Worm (Caenorhabditis elegans): ENCODE results near the gene nhr-3.
A peak's percentile ranks its signal among the peaks of the same experiment; 100 is the strongest.

nhr-3 gene

ce11 chrX:14510358-14510757, 47.9 kb upstream of the nhr-3 start:
- TF ChIP-seq isw-1 (GFP tag; IDR thresholded peaks at IDR 0.05) = no peak
- TF ChIP-seq unc-130 (tag; optimal IDR thresholded peaks at IDR 0.05) = no peak
- no peak for TF ChIP-seq irx-1 (tag; optimal IDR thresholded peaks at IDR 0.05)
- TF ChIP-seq lsy-2 (tag; optimal IDR thresholded peaks at IDR 0.05) = peak in 1 of 2 experiments; percentile 1
- TF ChIP-seq lin-15B (tag; optimal IDR thresholded peaks at IDR 0.05) = no peak
- TF ChIP-seq skn-1 (tag; optimal IDR thresholded peaks at IDR 0.05) = peak; percentile 47
- TF ChIP-seq elt-2 (tag; optimal IDR thresholded peaks at IDR 0.05) = no peak
- no peak for TF ChIP-seq lin-14 (GFP tag; optimal IDR thresholded peaks at IDR 0.05)
- no peak for TF ChIP-seq grh-1 (GFP tag; IDR thresholded peaks at IDR 0.05)

ce11 chrX:14512817-14513216, 45.5 kb upstream of the nhr-3 start, which contains the start of gene fbxa-141:
TSS of gene fbxa-141 (minus strand) at chrX:14512917.
- TF ChIP-seq skn-1 (tag; optimal IDR thresholded peaks at IDR 0.05) (no peak), nhr-47 (tag; optimal IDR thresholded peaks at IDR 0.05) (no peak), elt-3 (tag; optimal IDR thresholded peaks at IDR 0.05) (no peak), alr-1 (tag; optimal IDR thresholded peaks at IDR 0.05; ENCODE audit: borderline replicate concordance) (no peak), nhr-85 (tag) (no peak), fkh-10 (GFP tag; optimal IDR thresholded peaks at IDR 0.05) (no peak), nhr-28 (tag; optimal IDR thresholded peaks at IDR 0.05) (no peak), unc-62 (GFP tag; optimal IDR thresholded peaks at IDR 0.05) (no peak), fos-1 (tag; optimal IDR thresholded peaks at IDR 0.05) (no peak), mab-9 (GFP tag; IDR thresholded peaks at IDR 0.05) (no peak), dsc-1 (tag; optimal IDR thresholded peaks at IDR 0.05) (no peak), aha-1 (tag; optimal IDR thresholded peaks at IDR 0.05) (no peak), pag-3 (tag; optimal IDR thresholded peaks at IDR 0.05; ENCODE audit: borderline replicate concordance, insufficient read depth) (no peak), mdl-1 (tag; optimal IDR thresholded peaks at IDR 0.05) (no peak), pqm-1 (tag; optimal IDR thresholded peaks at IDR 0.05) (no peak), nhr-90 (tag; optimal IDR thresholded peaks at IDR 0.05; ENCODE audit: poor library complexity) (no peak), nhr-20 (tag; optimal IDR thresholded peaks at IDR 0.05) (no peak)

ce11 chrX:14513462-14513861, 44.8 kb upstream of the nhr-3 start:
- TF ChIP-seq ets-5 (GFP tag; IDR thresholded peaks at IDR 0.05) = no peak
- no peak for TF ChIP-seq jun-1 (tag; optimal IDR thresholded peaks at IDR 0.05)
- TF ChIP-seq xbp-1 (tag; optimal IDR thresholded peaks at IDR 0.05) = peak; percentile 51
- peak; percentile 45 to 46 for TF ChIP-seq lsy-2 (tag; optimal IDR thresholded peaks at IDR 0.05)
- peak; percentile 16 for TF ChIP-seq irx-1 (tag; optimal IDR thresholded peaks at IDR 0.05)
- no peak for TF ChIP-seq pax-3 (tag; optimal IDR thresholded peaks at IDR 0.05)
- peak; percentile 90 for TF ChIP-seq F16B12.6 (tag; optimal IDR thresholded peaks at IDR 0.05)
- peak; percentile 17 to 26 for TF ChIP-seq efl-1 (optimal IDR thresholded peaks at IDR 0.05)
- peak in 1 of 2 experiments; percentile 91 for TF ChIP-seq efl-1 (GFP tag; optimal IDR thresholded peaks at IDR 0.05 in 1 of 2)
- TF ChIP-seq mdl-1 (tag; optimal IDR thresholded peaks at IDR 0.05) = no peak
- TF ChIP-seq elt-3 (tag; optimal IDR thresholded peaks at IDR 0.05) = no peak
- TF ChIP-seq ces-1 (GFP tag; optimal IDR thresholded peaks at IDR 0.05) = no peak
- 0 out of 2 replicates have a peak, but pooled peaks have one; percentile 7 for TF ChIP-seq nhr-19 (GFP tag; conservative IDR thresholded peaks at IDR 0.05)
- peak; percentile 47 for TF ChIP-seq ceh-8 (GFP tag; optimal IDR thresholded peaks at IDR 0.05)
- TF ChIP-seq ceh-82 (tag; optimal IDR thresholded peaks at IDR 0.05) = peak in 1 of 3 experiments; percentile 14
- peak; percentile 45 for TF ChIP-seq snu-23 (GFP tag; optimal IDR thresholded peaks at IDR 0.05)
- TF ChIP-seq nhr-47 (tag; optimal IDR thresholded peaks at IDR 0.05) = peak; percentile 44
- peak; percentile 45 for TF ChIP-seq nhr-71 (tag; optimal IDR thresholded peaks at IDR 0.05)
- TF ChIP-seq mef-2 (tag; optimal IDR thresholded peaks at IDR 0.05) = no peak
- no peak for TF ChIP-seq hlh-17 (GFP tag; optimal IDR thresholded peaks at IDR 0.05; ENCODE audit: borderline replicate concordance)
- TF ChIP-seq ztf-11 (tag; optimal IDR thresholded peaks at IDR 0.05) = peak in 1 of 2 experiments; percentile 13
- TF ChIP-seq lin-39 (tag; optimal IDR thresholded peaks at IDR 0.05) = peak; percentile 36
- peak in 1 of 3 experiments; percentile 25 for TF ChIP-seq dpl-1 (GFP tag; optimal IDR thresholded peaks at IDR 0.05)
- peak; percentile 26 for TF ChIP-seq rnt-1 (tag; optimal IDR thresholded peaks at IDR 0.05)
- peak; percentile 54 for TF ChIP-seq mep-1 (tag; optimal IDR thresholded peaks at IDR 0.05)
- peak; percentile 49 for TF ChIP-seq lin-14 (GFP tag; optimal IDR thresholded peaks at IDR 0.05)
- TF ChIP-seq blmp-1 (tag; optimal IDR thresholded peaks at IDR 0.05) = peak; percentile 4
- no peak for TF ChIP-seq isw-1 (GFP tag; IDR thresholded peaks at IDR 0.05)
- TF ChIP-seq lin-13 (GFP tag; optimal IDR thresholded peaks at IDR 0.05) = peak; percentile 19
- TF ChIP-seq lin-35 (GFP tag; optimal IDR thresholded peaks at IDR 0.05) = peak; percentile 2 to 14
- peak; percentile 84 for TF ChIP-seq dsc-1 (tag; optimal IDR thresholded peaks at IDR 0.05)
- no peak for TF ChIP-seq fkh-10 (GFP tag; optimal IDR thresholded peaks at IDR 0.05)
